Fruit fly (Drosophila melanogaster): Measurements from ENCODE around the gene Saf6.

The Saf6 gene

DNA sequence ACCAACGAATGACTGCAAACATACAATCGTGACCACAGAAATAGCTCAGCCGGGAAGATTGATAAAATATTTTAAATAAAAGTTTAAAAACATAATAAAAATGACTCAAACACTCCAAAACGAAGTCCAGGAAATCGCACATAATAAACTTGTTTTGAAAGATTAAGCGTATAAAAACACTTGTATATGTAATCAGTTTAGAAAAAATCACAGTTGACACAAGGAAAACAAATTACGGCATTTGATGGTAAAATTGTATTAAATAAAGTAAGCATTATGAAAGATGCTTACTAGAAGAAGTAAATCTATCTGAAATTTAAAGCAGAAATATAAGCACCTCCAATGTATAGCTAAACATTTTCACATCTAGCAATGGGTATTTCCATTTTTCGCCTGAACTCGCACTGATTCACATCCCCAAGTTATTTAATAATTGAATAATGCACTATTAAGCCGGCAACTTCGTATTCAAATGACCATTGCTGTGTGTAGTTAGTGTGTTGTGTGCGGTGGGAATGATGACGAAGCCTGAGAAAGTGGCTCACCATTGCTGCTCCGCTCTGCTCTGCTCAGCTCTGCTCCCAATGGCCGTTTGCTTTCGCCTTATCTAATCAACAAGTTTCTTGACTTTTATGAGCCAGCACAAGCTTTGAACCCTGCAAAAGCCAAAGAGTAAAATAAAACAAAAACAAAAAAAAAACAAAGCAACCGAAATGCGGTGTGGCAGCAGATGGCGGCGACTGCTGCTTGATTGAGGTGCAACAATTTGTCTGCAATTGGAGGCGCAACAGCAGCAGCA, 31.6 kb upstream of the Saf6 start:
- no peak for TF ChIP-seq dl (GFP tag; optimal IDR thresholded peaks at IDR 0.05; ENCODE audit: insufficient read depth in 1 of 2, partially characterized antibody in 2 of 2)
- TF ChIP-seq Vsx2 (GFP tag; optimal IDR thresholded peaks at IDR 0.05; ENCODE audit: partially characterized antibody): no peak
- peak; percentile 36 for TF ChIP-seq woc (GFP tag; optimal IDR thresholded peaks at IDR 0.05)
- no peak for TF ChIP-seq usp (GFP tag; optimal IDR thresholded peaks at IDR 0.05)
- peak; percentile 42 for TF ChIP-seq ey (GFP tag; optimal IDR thresholded peaks at IDR 0.05)
- TF ChIP-seq fru (GFP tag; optimal IDR thresholded peaks at IDR 0.05): peak; percentile 17
- no peak for TF ChIP-seq CG32264 (GFP tag; optimal IDR thresholded peaks at IDR 0.05)
- no peak for TF ChIP-seq CG9705 (GFP tag; optimal IDR thresholded peaks at IDR 0.05)
- TF ChIP-seq GATAd (GFP tag; optimal IDR thresholded peaks at IDR 0.05): no peak
- TF ChIP-seq tai (GFP tag; optimal IDR thresholded peaks at IDR 0.05): no peak
- no peak for TF ChIP-seq Hr83 (GFP tag; optimal IDR thresholded peaks at IDR 0.05; ENCODE audit: poor library complexity, severe bottlenecking)
- no peak for TF ChIP-seq dsf (GFP tag; optimal IDR thresholded peaks at IDR 0.05; ENCODE audit: borderline replicate concordance)
- no peak for TF ChIP-seq Abd-B (GFP tag; optimal IDR thresholded peaks at IDR 0.05)
- no peak for TF ChIP-seq sage (GFP tag; optimal IDR thresholded peaks at IDR 0.05)
- TF ChIP-seq foxo (GFP tag; optimal IDR thresholded peaks at IDR 0.05): peak in 1 of 2 experiments; percentile 55
- TF ChIP-seq Jra (GFP tag; optimal IDR thresholded peaks at IDR 0.05): no peak
- no peak for TF ChIP-seq brk (GFP tag; optimal IDR thresholded peaks at IDR 0.05)
- peak; percentile 42 for TF ChIP-seq rgr (GFP tag; optimal IDR thresholded peaks at IDR 0.05)
- TF ChIP-seq psq (GFP tag; optimal IDR thresholded peaks at IDR 0.05): peak; percentile 15
- TF ChIP-seq Sp1 (GFP tag; optimal IDR thresholded peaks at IDR 0.05): peak; percentile 35
- TF ChIP-seq Dif (GFP tag; optimal IDR thresholded peaks at IDR 0.05; ENCODE audit: partially characterized antibody): no peak
- peak; percentile 25 for TF ChIP-seq HLH106 (tag; optimal IDR thresholded peaks at IDR 0.05)
- no peak for TF ChIP-seq N (GFP tag; optimal IDR thresholded peaks at IDR 0.05)
- no peak for TF ChIP-seq Mio (GFP tag; optimal IDR thresholded peaks at IDR 0.05)
- peak; percentile 41 for TF ChIP-seq OdsH (GFP tag; optimal IDR thresholded peaks at IDR 0.05)
- TF ChIP-seq pan (optimal IDR thresholded peaks at IDR 0.05): no peak
- no peak for TF ChIP-seq jim (GFP tag; optimal IDR thresholded peaks at IDR 0.05)
- peak; percentile 25 for TF ChIP-seq dmrt93B (GFP tag; optimal IDR thresholded peaks at IDR 0.05)
- TF ChIP-seq Rel (GFP tag; optimal IDR thresholded peaks at IDR 0.05): no peak
- TF ChIP-seq Rel (tag; optimal IDR thresholded peaks at IDR 0.05): no peak
- peak; percentile 35 for TF ChIP-seq h (GFP tag; optimal IDR thresholded peaks at IDR 0.05)
- no peak for TF ChIP-seq CrebA (GFP tag; optimal IDR thresholded peaks at IDR 0.05; ENCODE audit: borderline replicate concordance)
- TF ChIP-seq Hr78 (GFP tag; optimal IDR thresholded peaks at IDR 0.05): no peak

DNA sequence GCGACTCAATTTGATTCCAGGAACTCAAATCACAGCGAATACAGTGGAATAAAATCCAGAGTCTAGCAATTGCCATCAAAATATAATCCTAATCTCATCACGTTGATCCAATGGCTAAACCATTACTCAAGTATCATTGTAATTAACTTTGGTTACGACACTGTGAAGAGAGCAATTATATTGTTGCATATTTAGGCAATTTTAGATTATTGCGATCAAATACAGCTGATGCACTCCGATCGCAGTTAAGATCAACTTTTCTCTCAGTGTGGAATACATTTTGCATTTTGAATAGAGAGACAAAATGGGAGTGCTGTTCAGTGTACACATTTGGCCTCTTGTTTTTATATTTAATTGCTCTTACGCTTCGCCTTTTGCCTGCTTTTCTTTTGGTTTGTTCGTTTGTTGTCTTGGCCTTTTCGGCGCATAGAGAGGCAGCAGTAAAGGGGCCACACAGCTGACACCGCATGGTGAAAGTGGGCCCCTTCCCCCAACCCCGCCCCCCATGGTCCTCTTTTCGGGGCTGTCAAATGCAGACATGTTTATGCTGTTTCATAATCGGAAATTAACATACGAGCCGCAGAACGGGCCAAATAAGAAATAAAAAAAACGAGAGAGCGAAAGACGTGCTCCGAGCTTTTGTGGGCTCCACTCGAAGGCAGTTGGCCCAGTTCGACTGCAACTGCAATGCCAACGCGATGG, 30.6 kb upstream of the Saf6 start:
- peak; percentile 62 for TF ChIP-seq OdsH (GFP tag; optimal IDR thresholded peaks at IDR 0.05)
- peak; percentile 63 for TF ChIP-seq br (GFP tag; optimal IDR thresholded peaks at IDR 0.05)
- peak; percentile 30 for TF ChIP-seq HLH106 (tag; optimal IDR thresholded peaks at IDR 0.05)
- peak; percentile 42 for TF ChIP-seq Hnf4 (GFP tag; optimal IDR thresholded peaks at IDR 0.05)
- peak; percentile 52 for TF ChIP-seq fru (GFP tag; optimal IDR thresholded peaks at IDR 0.05)
- peak; percentile 44 for TF ChIP-seq psq (GFP tag; optimal IDR thresholded peaks at IDR 0.05)
- TF ChIP-seq h (GFP tag; optimal IDR thresholded peaks at IDR 0.05): peak; percentile 30
- peak; percentile 59 for TF ChIP-seq ey (GFP tag; optimal IDR thresholded peaks at IDR 0.05)
- no peak for TF ChIP-seq dl (GFP tag; optimal IDR thresholded peaks at IDR 0.05; ENCODE audit: insufficient read depth in 1 of 2, partially characterized antibody in 2 of 2)
- peak; percentile 23 for TF ChIP-seq woc (GFP tag; optimal IDR thresholded peaks at IDR 0.05)
- peak in 1 of 2 experiments; percentile 57 for TF ChIP-seq foxo (GFP tag; optimal IDR thresholded peaks at IDR 0.05)
- no peak for TF ChIP-seq jim (GFP tag; optimal IDR thresholded peaks at IDR 0.05)
- no peak for TF ChIP-seq CG9705 (GFP tag; optimal IDR thresholded peaks at IDR 0.05)
- TF ChIP-seq Sp1 (GFP tag; optimal IDR thresholded peaks at IDR 0.05): peak; percentile 27
- TF ChIP-seq rgr (GFP tag; optimal IDR thresholded peaks at IDR 0.05): peak; percentile 48
